Fruit fly (Drosophila melanogaster) whole organism, pupa: Measurements from ENCODE around the gene Mul1.
A peak's percentile ranks its signal among the peaks of the same experiment; 100 is the strongest.

Experiments
- CG10348 ChIP-seq: fragments of 200-800 bp; sonication (Bioruptor generic); IDR thresholded peaks from 2 replicates; pipeline ENCODE4 v1.3.6; 2022; ENCODE audit warnings: missing biosample characterization, missing genetic modification characterization
- CG12605 ChIP-seq: fragments of 200-800 bp; sonication (Bioruptor generic); IDR thresholded peaks from 2 replicates; pipeline ENCODE4 v1.3.6; 2022; ENCODE audit warnings: missing biosample characterization, missing genetic modification characterization
- CG13204 ChIP-seq: fragments of 200-800 bp; sonication (Bioruptor generic); optimal IDR thresholded peaks from 2 replicates; lab custom pipeline; 2018; ENCODE audit warnings: missing biosample characterization, mild to moderate bottlenecking, missing genetic modification characterization, moderate library complexity
- CG14655 ChIP-seq: fragments of 200-800 bp; sonication (Bioruptor generic); optimal IDR thresholded peaks from 3 replicates; lab custom pipeline; 2017; ENCODE audit warnings: mild to moderate bottlenecking, missing biosample characterization, missing genetic modification reagents, missing genetic modification characterization
- CG15710 ChIP-seq: fragments of 200-800 bp; sonication (Bioruptor generic); optimal IDR thresholded peaks from 2 replicates; lab custom pipeline; 2018; ENCODE audit warnings: missing biosample characterization, mild to moderate bottlenecking, missing genetic modification characterization, moderate library complexity
- CG17806 ChIP-seq: fragments of 200-800 bp; sonication (Bioruptor generic); optimal IDR thresholded peaks from 2 replicates; lab custom pipeline; 2018; ENCODE audit warnings: missing biosample characterization, mild to moderate bottlenecking, missing genetic modification characterization, moderate library complexity
- CG32121 ChIP-seq: fragments of 200-800 bp; sonication (Bioruptor generic); IDR thresholded peaks from 2 replicates; pipeline ENCODE4 v1.3.6; 2022; ENCODE audit warnings: missing biosample characterization, missing genetic modification characterization
- CG34367 ChIP-seq: fragments of 200-800 bp; sonication (Bioruptor generic); optimal IDR thresholded peaks from 2 replicates; lab custom pipeline; 2018; ENCODE audit warnings: missing biosample characterization, mild to moderate bottlenecking, missing genetic modification characterization
- CG4496 ChIP-seq: fragments of 200-800 bp; sonication (Bioruptor generic); IDR thresholded peaks from 3 replicates; pipeline ENCODE4 v1.3.6; 2022; ENCODE audit warnings: missing biosample characterization, missing genetic modification characterization
- CG8159 ChIP-seq: fragments of 200-800 bp; sonication (Bioruptor generic); optimal IDR thresholded peaks from 3 replicates; lab custom pipeline; 2018; ENCODE audit warnings: missing biosample characterization, mild to moderate bottlenecking, missing genetic modification characterization, moderate library complexity
- CG8301 ChIP-seq: fragments of 200-800 bp; sonication (Bioruptor generic); optimal IDR thresholded peaks from 2 replicates; lab custom pipeline; 2018; ENCODE audit warnings: missing biosample characterization, mild to moderate bottlenecking, missing genetic modification characterization
- CG9948 ChIP-seq: fragments of 200-800 bp; sonication (Bioruptor generic); optimal IDR thresholded peaks from 2 replicates; lab custom pipeline; 2018; ENCODE audit warnings: missing biosample characterization, mild to moderate bottlenecking, missing genetic modification characterization, moderate library complexity
- D1 ChIP-seq: fragments of 200-800 bp; sonication (Bioruptor generic); optimal IDR thresholded peaks from 2 replicates; lab custom pipeline; 2018; ENCODE audit warnings: missing biosample characterization, mild to moderate bottlenecking, missing genetic modification characterization, moderate library complexity
- EcR ChIP-seq: fragments of 200-800 bp; sonication (Bioruptor generic); optimal IDR thresholded peaks from 3 replicates; lab custom pipeline; 2019; ENCODE audit warnings: missing biosample characterization, missing genetic modification characterization, mild to moderate bottlenecking, moderate library complexity, missing genetic modification reagents
- Ets98B ChIP-seq: fragments of 200-800 bp; sonication (Bioruptor generic); IDR thresholded peaks from 2 replicates; pipeline ENCODE4 v1.3.6; 2022; ENCODE audit warnings: missing biosample characterization, missing genetic modification characterization
- Pif1A ChIP-seq: fragments of 200-800 bp; sonication (Bioruptor generic); optimal IDR thresholded peaks from 3 replicates; lab custom pipeline; 2016; ENCODE audit warnings: missing biosample characterization, missing genetic modification characterization
- Pif1B ChIP-seq: fragments of 200-800 bp; sonication (Bioruptor generic); optimal IDR thresholded peaks from 3 replicates; lab custom pipeline; 2016; ENCODE audit warnings: missing biosample characterization, missing genetic modification characterization
- Snoo ChIP-seq: fragments of 200-800 bp; sonication (Bioruptor generic); optimal IDR thresholded peaks from 3 replicates; lab custom pipeline; 2017; ENCODE audit warnings: missing biosample characterization, mild to moderate bottlenecking, missing genetic modification characterization, inconsistent platforms
- fd96Ca ChIP-seq: fragments of 200-800 bp; sonication (Bioruptor generic); IDR thresholded peaks from 3 replicates; pipeline ENCODE4 v1.3.6; 2022; ENCODE audit warnings: missing biosample characterization, missing genetic modification characterization
- gl ChIP-seq: fragments of 200-800 bp; sonication (Bioruptor generic); optimal IDR thresholded peaks from 2 replicates; lab custom pipeline; 2018; ENCODE audit warnings: missing biosample characterization, mild to moderate bottlenecking, missing genetic modification characterization
- rn ChIP-seq: fragments of 200-800 bp; sonication (Bioruptor generic); IDR thresholded peaks from 2 replicates; pipeline ENCODE4 v1.3.6; 2022; ENCODE audit warnings: missing biosample characterization, missing genetic modification characterization

The Mul1 gene

DNA sequence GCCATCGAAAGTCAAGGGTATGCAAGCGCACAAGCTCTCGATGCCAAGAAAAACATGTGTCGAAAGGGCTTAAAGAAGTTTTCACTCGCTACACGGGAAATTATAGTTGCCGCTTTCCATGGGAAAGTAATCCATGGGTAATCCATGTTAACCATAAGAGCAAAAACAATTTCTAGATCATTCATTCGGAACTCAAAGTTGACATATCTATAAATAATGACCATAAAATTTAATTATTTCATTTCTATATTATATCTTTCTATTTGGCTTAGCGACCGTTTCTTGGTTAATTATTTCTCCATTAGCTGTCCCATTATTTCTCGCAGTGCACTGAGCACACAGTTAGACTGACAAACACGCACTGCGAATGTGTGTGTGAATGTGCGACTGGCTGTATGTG, 20.5 kb upstream of the Mul1 start:
- TF ChIP-seq CG8159 (tag; lab: Kevin White, UChicago) (peak; percentile 22), Pif1A (GFP tag; lab: Kevin White, UChicago) (no peak), CG9948 (tag; lab: Kevin White, UChicago) (no peak), CG8301 (tag; lab: Kevin White, UChicago) (no peak), CG15710 (tag; lab: Kevin White, UChicago) (peak; percentile 27), CG10348 (GFP tag; lab: Robert Waterston, UW) (no peak), fd96Ca (GFP tag; lab: Robert Waterston, UW) (no peak), rn (GFP tag; lab: Robert Waterston, UW) (no peak), CG34367 (tag; lab: Kevin White, UChicago) (peak; percentile 13)

DNA sequence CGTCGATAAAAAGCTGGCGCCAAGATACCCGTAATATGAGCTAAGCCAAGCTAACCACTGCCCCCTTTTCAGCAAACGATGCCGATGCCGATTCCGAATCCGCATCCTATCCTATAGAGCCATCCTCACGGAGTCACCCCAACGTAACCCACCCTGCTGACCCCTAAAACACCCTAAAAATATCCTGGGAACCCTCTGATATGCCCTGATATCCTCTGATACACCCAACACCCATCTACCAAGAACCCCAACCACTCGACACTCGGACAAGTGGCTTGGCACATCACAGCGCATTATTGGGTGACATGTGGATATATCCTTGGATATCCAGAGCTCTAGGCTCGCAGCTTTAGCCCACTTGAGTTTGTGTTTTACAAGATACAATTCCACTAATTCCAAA, 19.8 kb upstream of the Mul1 start:
- TF ChIP-seq CG9948 (tag; lab: Kevin White, UChicago) (no peak), CG10348 (GFP tag; lab: Robert Waterston, UW) (no peak), CG32121 (GFP tag; lab: Robert Waterston, UW) (no peak), CG15710 (tag; lab: Kevin White, UChicago) (no peak), fd96Ca (GFP tag; lab: Robert Waterston, UW) (no peak), CG34367 (tag; lab: Kevin White, UChicago) (no peak), CG17806 (no peak), CG13204 (GFP tag; lab: Kevin White, UChicago) (no peak), CG14655 (GFP tag; lab: Kevin White, UChicago) (no peak), Ets98B (GFP tag; lab: Robert Waterston, UW) (no peak), CG12605 (no peak)

DNA sequence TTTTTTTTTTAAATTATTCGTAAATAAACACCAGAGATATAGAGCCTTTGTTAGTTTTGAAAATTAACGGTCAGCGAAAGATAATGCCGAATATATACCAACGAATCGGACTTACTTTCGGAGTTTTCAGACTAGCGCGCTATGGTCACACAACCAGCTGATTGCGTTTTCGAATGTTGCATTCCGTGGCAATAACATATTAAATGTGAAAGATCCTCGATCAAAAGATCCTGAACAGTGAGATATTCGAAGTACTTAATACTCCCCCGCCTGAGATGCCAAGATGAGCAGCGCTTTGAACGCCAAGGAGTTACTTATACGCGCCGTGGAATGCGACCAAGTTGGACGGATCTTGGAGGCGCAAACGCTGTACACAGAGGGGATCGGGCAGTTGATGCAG, 17.9 kb upstream of the Mul1 start, which contains the start of gene CG14985:
Gene CG14985, plus strand, starts transcription at position 159 of the 400 bp plus-strand sequence.
- no peak for TF ChIP-seq CG32121 (GFP tag; lab: Robert Waterston, UW)
- no peak for TF ChIP-seq CG14655 (GFP tag; lab: Kevin White, UChicago)
- TF ChIP-seq Pif1A (GFP tag; lab: Kevin White, UChicago) = no peak
- no peak for TF ChIP-seq CG15710 (tag; lab: Kevin White, UChicago)
- no peak for TF ChIP-seq Ets98B (GFP tag; lab: Robert Waterston, UW)
- TF ChIP-seq CG13204 (GFP tag; lab: Kevin White, UChicago) = no peak
- no peak for TF ChIP-seq gl
- TF ChIP-seq rn (GFP tag; lab: Robert Waterston, UW) = no peak
- no peak for TF ChIP-seq CG4496 (GFP tag; lab: Robert Waterston, UW)
- no peak for TF ChIP-seq fd96Ca (GFP tag; lab: Robert Waterston, UW)
- TF ChIP-seq D1 (tag; lab: Kevin White, UChicago) = no peak
- no peak for TF ChIP-seq Pif1B
- TF ChIP-seq Snoo = no peak
- no peak for TF ChIP-seq CG34367 (tag; lab: Kevin White, UChicago)
- TF ChIP-seq CG12605 = no peak
- no peak for TF ChIP-seq CG10348 (GFP tag; lab: Robert Waterston, UW)
- no peak for TF ChIP-seq CG8159 (tag; lab: Kevin White, UChicago)
- TF ChIP-seq CG8301 (tag; lab: Kevin White, UChicago) = no peak
- no peak for TF ChIP-seq EcR
- no peak for TF ChIP-seq CG9948 (tag; lab: Kevin White, UChicago)

dm6 chr3L:4007256-4007655, 14.0 kb upstream of the Mul1 start:
- TF ChIP-seq CG14655 (GFP tag; lab: Kevin White, UChicago) = peak; percentile 6
- no peak for TF ChIP-seq rn (GFP tag; lab: Robert Waterston, UW)
- TF ChIP-seq, all 21 proteins: peak for 1

DNA sequence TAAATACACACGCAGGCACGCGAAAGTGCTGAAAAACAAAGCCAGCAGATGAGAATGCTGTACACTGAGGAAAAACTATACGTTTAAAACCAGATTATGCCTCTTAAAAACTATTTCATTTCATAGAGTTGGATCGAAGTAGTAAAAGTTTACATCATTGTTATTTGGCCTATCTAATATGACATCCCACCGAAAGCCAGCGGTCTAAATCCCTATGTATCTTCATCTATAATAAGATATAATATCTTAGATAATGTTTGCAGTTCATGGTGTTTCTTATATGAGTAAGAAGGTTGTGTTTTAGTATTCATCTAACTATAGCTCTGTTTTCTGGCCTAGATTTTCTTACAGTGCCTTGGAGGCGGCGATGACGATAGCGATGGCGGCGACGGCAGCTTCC, 11.1 kb upstream of the Mul1 start:
- TF ChIP-seq D1 (tag; lab: Kevin White, UChicago) (no peak), CG10348 (GFP tag; lab: Robert Waterston, UW) (no peak), CG13204 (GFP tag; lab: Kevin White, UChicago) (no peak), CG14655 (GFP tag; lab: Kevin White, UChicago) (peak; percentile 4), Ets98B (GFP tag; lab: Robert Waterston, UW) (no peak), gl (no peak), CG12605 (no peak), rn (GFP tag; lab: Robert Waterston, UW) (no peak), EcR (no peak), Snoo (no peak), CG8159 (tag; lab: Kevin White, UChicago) (peak; percentile 32), CG15710 (tag; lab: Kevin White, UChicago) (no peak), CG17806 (no peak), CG9948 (tag; lab: Kevin White, UChicago) (peak; percentile 1)

DNA sequence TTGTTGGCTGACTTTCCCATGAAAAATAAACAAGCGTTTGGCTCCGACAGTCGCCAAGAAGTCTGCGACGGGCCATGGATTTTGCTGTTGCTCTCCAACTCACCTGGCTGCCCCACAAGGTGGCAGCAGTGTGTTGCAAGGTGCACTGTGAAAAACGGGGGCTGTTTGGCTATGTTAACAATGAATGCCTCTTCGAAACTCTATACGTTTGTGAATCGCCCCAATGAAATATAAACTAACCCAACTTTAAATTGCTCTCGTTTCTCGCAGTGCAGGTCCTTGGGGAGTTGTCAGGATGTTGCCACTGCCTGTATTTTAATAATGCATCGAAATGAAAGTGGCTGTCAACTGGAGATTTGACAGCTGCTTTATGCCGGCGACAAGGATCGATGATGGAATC, 6.9 kb upstream of the Mul1 start:
- peak; percentile 46; the same call in 1 of the 3 replicates for TF ChIP-seq CG4496 (GFP tag; lab: Robert Waterston, UW)
- no peak for TF ChIP-seq gl
- TF ChIP-seq CG34367 (tag; lab: Kevin White, UChicago) = no peak
- TF ChIP-seq Pif1A (GFP tag; lab: Kevin White, UChicago) = peak; percentile 29
- no peak for TF ChIP-seq CG12605
- TF ChIP-seq rn (GFP tag; lab: Robert Waterston, UW) = no peak
- peak; percentile 29 for TF ChIP-seq CG15710 (tag; lab: Kevin White, UChicago)
- TF ChIP-seq Ets98B (GFP tag; lab: Robert Waterston, UW) = peak; percentile 44; the same call in 1 of the 2 replicates
- TF ChIP-seq Pif1B = peak; percentile 1
- peak; percentile 29 for TF ChIP-seq CG8301 (tag; lab: Kevin White, UChicago)
- TF ChIP-seq D1 (tag; lab: Kevin White, UChicago) = no peak
- TF ChIP-seq CG13204 (GFP tag; lab: Kevin White, UChicago) = no peak
- peak; percentile 5 for TF ChIP-seq CG17806
- TF ChIP-seq EcR = no peak
- TF ChIP-seq CG10348 (GFP tag; lab: Robert Waterston, UW) = no peak
- TF ChIP-seq CG32121 (GFP tag; lab: Robert Waterston, UW) = no peak
- TF ChIP-seq CG9948 (tag; lab: Kevin White, UChicago) = no peak
- TF ChIP-seq Snoo = no peak
- TF ChIP-seq CG8159 (tag; lab: Kevin White, UChicago) = peak; percentile 12
- TF ChIP-seq fd96Ca (GFP tag; lab: Robert Waterston, UW) = peak; percentile 57; the same call in 1 of the 3 replicates
- peak; percentile 31 for TF ChIP-seq CG14655 (GFP tag; lab: Kevin White, UChicago)
